Fruit fly (Drosophila melanogaster): ENCODE data around the gene CG32152.

- TF ChIP-seq CG12219 (GFP tag; optimal IDR thresholded peaks at IDR 0.05) (no peak), Deaf1 (tag; optimal IDR thresholded peaks at IDR 0.05) (no peak), emc (GFP tag; optimal IDR thresholded peaks at IDR 0.05) (no peak), zf30C (GFP tag; optimal IDR thresholded peaks at IDR 0.05) (no peak), mirr (GFP tag; optimal IDR thresholded peaks at IDR 0.05) (no peak)
These were observed 32.7 kb upstream of the CG32152 start for dm6 chr3L:16176492-16176891.
